Worm (Caenorhabditis elegans) whole organism, young adult: Measurements from ENCODE around the gene cgt-1.

Experiments used
- B0019.2 ChIP-seq: fragments of 200-800 bp; sonication (Bioruptor generic); conservative IDR thresholded peaks from 2 replicates; pipeline ENCODE4 v1.3.6; 2022; ENCODE audit warnings: missing genetic modification reagents, missing genetic modification characterization, missing compliant biosample characterization
- C06A6.2 ChIP-seq: fragments of 200-800 bp; sonication (Bioruptor generic); conservative IDR thresholded peaks from 2 replicates; pipeline ENCODE4 v1.3.6; 2022; ENCODE audit warnings: missing genetic modification characterization, missing compliant biosample characterization
- F33H1.4 ChIP-seq: fragments of 200-800 bp; sonication (Bioruptor generic); IDR thresholded peaks from 2 replicates; pipeline ENCODE4 v1.3.6; 2022; ENCODE audit warnings: missing genetic modification reagents, missing genetic modification characterization, missing compliant biosample characterization
- F49E8.2 ChIP-seq: sonication (generic microtip); optimal IDR thresholded peaks from 3 replicates; lab custom pipeline; 2017; ENCODE audit warnings: missing genetic modification characterization, mild to moderate bottlenecking, missing compliant biosample characterization, antibody characterized with exemption, moderate library complexity; ENCODE audit not compliant: insufficient read depth
- Y53G8AR.9 ChIP-seq: fragments of 200-800 bp; sonication (Bioruptor generic); conservative IDR thresholded peaks from 2 replicates; pipeline ENCODE4 v1.3.6; 2022; ENCODE audit warnings: missing genetic modification reagents, missing genetic modification characterization, missing compliant biosample characterization
- aptf-3 ChIP-seq: fragments of 200-800 bp; sonication (Bioruptor generic); IDR thresholded peaks from 2 replicates; pipeline ENCODE4 v1.3.6; 2022; ENCODE audit warnings: missing genetic modification characterization, missing compliant biosample characterization
- atf-7 ChIP-seq: sonication (generic microtip); optimal IDR thresholded peaks from 2 replicates; lab custom pipeline; 2017; ENCODE audit warnings: mild to moderate bottlenecking, missing genetic modification characterization, missing compliant biosample characterization
- attf-6 ChIP-seq: fragments of 200-800 bp; sonication (Bioruptor generic); IDR thresholded peaks from 2 replicates; pipeline ENCODE4 v1.3.6; 2022; ENCODE audit warnings: missing genetic modification reagents, missing genetic modification characterization, missing compliant biosample characterization
- bed-2 ChIP-seq: fragments of 200-800 bp; sonication (Bioruptor generic); IDR thresholded peaks from 2 replicates; pipeline ENCODE4 v1.3.6; 2022; ENCODE audit warnings: missing genetic modification reagents, missing genetic modification characterization, missing compliant biosample characterization
- cebp-1 ChIP-seq, 2 experiments: fragments of 200-800 bp in 1 of 2; sonication (Bioruptor generic) in 1 of 2; sonication (generic microtip) in 1 of 2; IDR thresholded peaks in 1 of 2; optimal IDR thresholded peaks in 1 of 2; 2 replicates each; pipeline versions ENCODE4 v1.3.6 to Lab custom; 2017 to 2022; ENCODE audit warnings: missing compliant biosample characterization in 2 of 2, missing genetic modification characterization in 2 of 2, mild to moderate bottlenecking in 1 of 2, missing genetic modification reagents in 1 of 2, moderate library complexity in 1 of 2
- ceh-27 ChIP-seq: fragments of 200-800 bp; sonication (Bioruptor generic); optimal IDR thresholded peaks from 2 replicates; lab custom pipeline; 2018; ENCODE audit warnings: mild to moderate bottlenecking, missing genetic modification characterization, moderate library complexity, missing compliant biosample characterization
- egl-44 ChIP-seq: fragments of 200-800 bp; sonication (Bioruptor generic); IDR thresholded peaks from 2 replicates; pipeline ENCODE4 v1.3.6; 2022; ENCODE audit warnings: missing genetic modification reagents, missing genetic modification characterization, missing compliant biosample characterization
- ets-4 ChIP-seq: fragments of 200-800 bp; sonication (Bioruptor generic); optimal IDR thresholded peaks from 2 replicates; lab custom pipeline; 2018; ENCODE audit warnings: mild to moderate bottlenecking, missing genetic modification characterization, missing compliant biosample characterization
- him-1 ChIP-seq: sonication (generic microtip); optimal IDR thresholded peaks from 2 replicates; lab custom pipeline; 2016; ENCODE audit warnings: missing genotype, missing genetic modification reagents, missing genetic modification characterization, missing compliant biosample characterization
- hmg-1.2 ChIP-seq: fragments of 200-800 bp; sonication (Bioruptor generic); IDR thresholded peaks from 2 replicates; pipeline ENCODE4 v1.3.6; 2022; ENCODE audit warnings: missing genetic modification reagents, missing genetic modification characterization, missing compliant biosample characterization
- hrde-1 ChIP-seq: sonication (generic microtip); optimal IDR thresholded peaks from 2 replicates; lab custom pipeline; 2016; ENCODE audit warnings: missing genetic modification characterization, mild to moderate bottlenecking, missing compliant biosample characterization, moderate library complexity, missing genotype, missing genetic modification reagents, borderline replicate concordance
- lag-1 ChIP-seq: fragments of 200-800 bp; sonication (Bioruptor generic); IDR thresholded peaks from 2 replicates; pipeline ENCODE4 v1.3.6; 2022; ENCODE audit warnings: missing genetic modification reagents, missing genetic modification characterization, missing compliant biosample characterization
- let-607 ChIP-seq, 2 experiments: fragments of 200-800 bp in 1 of 2; sonication (Bioruptor generic) in 1 of 2; sonication (generic microtip) in 1 of 2; optimal IDR thresholded peaks; 2 replicates each; lab custom pipeline; 2016 to 2018; ENCODE audit warnings: mild to moderate bottlenecking in 2 of 2, missing compliant biosample characterization in 2 of 2, missing genetic modification characterization in 2 of 2, moderate library complexity in 2 of 2, missing genotype in 1 of 2
- lin-26 ChIP-seq: fragments of 200-800 bp; sonication (Bioruptor generic); IDR thresholded peaks from 2 replicates; pipeline ENCODE4 v1.3.6; 2022; ENCODE audit warnings: missing genetic modification reagents, missing genetic modification characterization, missing compliant biosample characterization
- lir-1 ChIP-seq: fragments of 200-800 bp; sonication (Bioruptor generic); conservative IDR thresholded peaks from 2 replicates; pipeline ENCODE4 v1.3.6; 2022; ENCODE audit warnings: missing genetic modification reagents, missing genetic modification characterization, missing compliant biosample characterization
- madf-3 ChIP-seq: fragments of 200-800 bp; sonication (Bioruptor generic); IDR thresholded peaks from 2 replicates; pipeline ENCODE4 v1.3.6; 2022; ENCODE audit warnings: missing genetic modification reagents, missing genetic modification characterization, missing compliant biosample characterization
- madf-6 ChIP-seq: fragments of 200-800 bp; sonication (Bioruptor generic); IDR thresholded peaks from 2 replicates; pipeline ENCODE4 v1.3.6; 2022; ENCODE audit warnings: missing genetic modification reagents, missing genetic modification characterization, missing compliant biosample characterization
- madf-8 ChIP-seq: fragments of 200-800 bp; sonication (Bioruptor generic); conservative IDR thresholded peaks from 2 replicates; pipeline ENCODE4 v1.3.6; 2022; ENCODE audit warnings: missing genetic modification reagents, missing genetic modification characterization, missing compliant biosample characterization
- mxl-1 ChIP-seq: sonication (generic microtip); optimal IDR thresholded peaks from 2 replicates; lab custom pipeline; 2016; ENCODE audit warnings: missing genetic modification characterization, missing compliant biosample characterization
- nfyb-1 ChIP-seq: fragments of 200-800 bp; sonication (Bioruptor generic); IDR thresholded peaks from 2 replicates; pipeline ENCODE4 v1.3.6; 2022; ENCODE audit warnings: missing genetic modification reagents, missing genetic modification characterization, missing compliant biosample characterization
- nhr-80 ChIP-seq: sonication (generic microtip); optimal IDR thresholded peaks from 2 replicates; lab custom pipeline; 2016; ENCODE audit warnings: missing genetic modification characterization, missing compliant biosample characterization
- nhr-90 ChIP-seq: sonication (generic microtip); optimal IDR thresholded peaks from 2 replicates; lab custom pipeline; 2016; ENCODE audit warnings: missing genotype, mild to moderate bottlenecking, missing genetic modification characterization, missing compliant biosample characterization
- pha-4 ChIP-seq: fragments of 150-350 bp; sonication (generic microtip); optimal IDR thresholded peaks from 2 replicates; lab custom pipeline; 2014; ENCODE audit warnings: missing biosample characterization, missing genetic modification reagents, missing genetic modification characterization
- repo-1 ChIP-seq: sonication (generic microtip); optimal IDR thresholded peaks from 2 replicates; lab custom pipeline; 2017; ENCODE audit warnings: mild to moderate bottlenecking, missing genetic modification characterization, missing compliant biosample characterization
- rpc-1 ChIP-seq, 2 experiments: fragments of 150-350 bp in 1 of 2; sonication (generic microtip) in 1 of 2; optimal IDR thresholded peaks; 2 replicates each; lab custom pipeline; 2014 to 2018; ENCODE audit warnings: missing biosample characterization in 1 of 2, missing genetic modification characterization in 1 of 2, missing genetic modification reagents in 1 of 2, missing genotype in 1 of 2
- sea-2 ChIP-seq: fragments of 200-800 bp; sonication (Bioruptor generic); IDR thresholded peaks from 2 replicates; pipeline ENCODE4 v1.3.6; 2022; ENCODE audit warnings: missing genetic modification characterization, missing compliant biosample characterization
- snpc-1.3 ChIP-seq: sonication (generic microtip); optimal IDR thresholded peaks from 2 replicates; lab custom pipeline; 2017; ENCODE audit warnings: missing genetic modification characterization, mild to moderate bottlenecking, missing compliant biosample characterization, antibody characterized with exemption, moderate library complexity, missing genotype, missing genetic modification reagents; ENCODE audit not compliant: insufficient read depth
- snpc-3.4 ChIP-seq: sonication (generic microtip); optimal IDR thresholded peaks from 2 replicates; lab custom pipeline; 2017; ENCODE audit warnings: missing genetic modification characterization, mild to moderate bottlenecking, missing compliant biosample characterization, antibody characterized with exemption, moderate library complexity, missing genotype, missing genetic modification reagents
- sptf-2 ChIP-seq: fragments of 200-800 bp; sonication (Bioruptor generic); optimal IDR thresholded peaks from 2 replicates; lab custom pipeline; 2018; ENCODE audit warnings: mild to moderate bottlenecking, missing genetic modification characterization, missing compliant biosample characterization
- tbp1 ChIP-seq: fragments of 200-800 bp; sonication (Bioruptor generic); optimal IDR thresholded peaks from 2 replicates; lab custom pipeline; 2018; ENCODE audit warnings: mild to moderate bottlenecking, missing genetic modification characterization, missing compliant biosample characterization
- tbx-9 ChIP-seq: sonication (generic microtip); optimal IDR thresholded peaks from 2 replicates; lab custom pipeline; 2016; ENCODE audit warnings: borderline replicate concordance, missing genetic modification characterization, inconsistent platforms, missing compliant biosample characterization
- tlf-1 ChIP-seq: fragments of 200-800 bp; sonication (Bioruptor generic); optimal IDR thresholded peaks from 2 replicates; lab custom pipeline; 2018; ENCODE audit warnings: mild to moderate bottlenecking, missing genetic modification characterization, missing compliant biosample characterization
- zim-3 ChIP-seq: sonication (generic microtip); optimal IDR thresholded peaks from 2 replicates; lab custom pipeline; 2017; ENCODE audit warnings: mild to moderate bottlenecking, missing genetic modification characterization, moderate library complexity, missing compliant biosample characterization

The cgt-1 gene

ce11 chrV:15892696-15893095 lies 4.0 kb upstream of the cgt-1 start, which contains the start of gene T06C12.11:
Gene T06C12.11 (plus strand): TSS chrV:15892996.
- no peak for TF ChIP-seq F49E8.2 (tag; lab: Kevin White, UChicago)
- no peak for TF ChIP-seq snpc-1.3 (tag; lab: Kevin White, UChicago)
- TF ChIP-seq attf-6 (GFP tag; lab: Robert Waterston, UW) = no peak
- TF ChIP-seq hmg-1.2 (GFP tag; lab: Robert Waterston, UW) = no peak
- TF ChIP-seq sea-2 (GFP tag; lab: Robert Waterston, UW) = no peak
- no peak for TF ChIP-seq lir-1
- TF ChIP-seq lag-1 (GFP tag; lab: Robert Waterston, UW) = no peak
- no peak for TF ChIP-seq snpc-3.4
- TF ChIP-seq tbp1 = no peak
- no peak for TF ChIP-seq tlf-1 (GFP tag; lab: Kevin White, UChicago)
- no peak for TF ChIP-seq aptf-3 (GFP tag; lab: Robert Waterston, UW)
- no peak for TF ChIP-seq sptf-2 (GFP tag; lab: Kevin White, UChicago)
- TF ChIP-seq him-1 (tag; lab: Kevin White, UChicago) = no peak
- no peak for TF ChIP-seq B0019.2 (GFP tag; lab: Robert Waterston, UW)
- no peak for TF ChIP-seq ceh-27 (GFP tag; lab: Kevin White, UChicago)
- TF ChIP-seq lin-26 (GFP tag; lab: Robert Waterston, UW) = no peak
- no peak for TF ChIP-seq hrde-1 (tag; lab: Kevin White, UChicago)
- no peak for TF ChIP-seq cebp-1 (GFP tag; IDR thresholded peaks at IDR 0.05; lab: Robert Waterston, UW)
- no peak for TF ChIP-seq cebp-1 (tag; optimal IDR thresholded peaks at IDR 0.05; lab: Kevin White, UChicago)
- no peak for TF ChIP-seq tbx-9
- TF ChIP-seq rpc-1 (optimal IDR thresholded peaks at IDR 0.05; lab: Kevin White, UChicago) = no peak
- TF ChIP-seq rpc-1 (tag; optimal IDR thresholded peaks at IDR 0.05; lab: Kevin White, UChicago) = no peak

- TF ChIP-seq let-607 (tag; optimal IDR thresholded peaks at IDR 0.05; lab: Kevin White, UChicago) (no peak), madf-8 (GFP tag; lab: Robert Waterston, UW) (no peak), zim-3 (no peak), atf-7 (tag; lab: Kevin White, UChicago) (no peak), tlf-1 (GFP tag; lab: Kevin White, UChicago) (no peak), Y53G8AR.9 (GFP tag; lab: Robert Waterston, UW) (no peak), rpc-1 (optimal IDR thresholded peaks at IDR 0.05; lab: Kevin White, UChicago) (no peak), rpc-1 (tag; optimal IDR thresholded peaks at IDR 0.05; lab: Kevin White, UChicago) (no peak), C06A6.2 (GFP tag; lab: Robert Waterston, UW) (no peak), tbp1 (no peak), nfyb-1 (GFP tag; lab: Robert Waterston, UW) (no peak), mxl-1 (tag; lab: Kevin White, UChicago) (no peak), madf-6 (no peak), attf-6 (GFP tag; lab: Robert Waterston, UW) (no peak)
Observed at ce11 chrV:15891761-15892160, 3.1 kb upstream of the cgt-1 start, which contains the start of gene T06C12.12. Gene T06C12.12 (plus strand): TSS chrV:15892061.

DNA sequence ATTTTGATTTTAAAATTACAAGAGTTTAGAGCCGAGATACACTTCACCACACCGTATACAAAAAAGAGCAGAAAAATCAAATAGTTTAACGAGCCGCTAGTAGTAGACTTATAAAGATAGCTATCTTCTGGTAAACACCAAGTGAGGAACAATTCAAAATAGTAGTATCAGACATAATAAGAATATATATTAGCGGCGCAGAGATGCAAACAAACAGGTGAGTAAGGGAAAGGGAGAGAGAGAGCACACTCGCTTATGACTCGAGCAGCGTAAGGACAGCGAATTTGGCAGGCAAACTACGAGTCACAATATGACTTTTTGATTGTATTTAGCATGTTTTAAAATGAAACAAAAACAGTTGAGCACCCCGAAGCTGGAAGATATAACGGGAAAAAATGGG lies 2.6 kb upstream of the cgt-1 start:
- peak; percentile 74 for TF ChIP-seq nhr-80 (tag; lab: Kevin White, UChicago)
- no peak for TF ChIP-seq aptf-3 (GFP tag; lab: Robert Waterston, UW)

DNA sequence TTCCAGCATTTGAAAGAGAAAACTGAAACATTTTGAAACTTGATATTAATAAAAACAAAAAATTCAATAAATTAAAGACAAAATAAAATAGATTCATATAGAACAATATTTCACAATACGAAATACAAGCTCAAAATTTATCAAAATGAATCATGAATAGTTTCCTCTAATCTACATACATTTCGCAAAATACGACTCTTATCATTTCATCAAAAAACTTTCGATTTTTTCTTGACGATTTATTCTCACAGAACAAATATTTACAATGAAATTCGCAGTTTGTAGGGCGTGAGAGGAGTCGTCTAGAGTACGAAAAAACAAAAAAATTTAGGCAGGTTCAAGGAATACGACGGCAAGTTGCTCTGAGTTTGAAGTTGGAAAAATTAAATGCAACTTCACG lies 1.5 kb upstream of the cgt-1 start:
- TF ChIP-seq ets-4 = no peak
- TF ChIP-seq cebp-1 (GFP tag; IDR thresholded peaks at IDR 0.05; lab: Robert Waterston, UW) = no peak
- peak; percentile 28 for TF ChIP-seq cebp-1 (tag; optimal IDR thresholded peaks at IDR 0.05; lab: Kevin White, UChicago)
- TF ChIP-seq madf-3 (GFP tag; lab: Robert Waterston, UW) = no peak
- TF ChIP-seq egl-44 (GFP tag; lab: Robert Waterston, UW) = no peak
- TF ChIP-seq nhr-90 (tag; lab: Kevin White, UChicago) = no peak
- TF ChIP-seq aptf-3 (GFP tag; lab: Robert Waterston, UW) = no peak
- no peak for TF ChIP-seq Y53G8AR.9 (GFP tag; lab: Robert Waterston, UW)
- peak; percentile 31 for TF ChIP-seq nhr-80 (tag; lab: Kevin White, UChicago)
- no peak for TF ChIP-seq repo-1 (tag; lab: Kevin White, UChicago)
- no peak for TF ChIP-seq F33H1.4 (GFP tag; lab: Robert Waterston, UW)
- TF ChIP-seq pha-4 = no peak
- no peak for TF ChIP-seq bed-2 (GFP tag; lab: Robert Waterston, UW)
